Worm (Caenorhabditis elegans): ENCODE measurements around the gene ZK742.7.

DNA sequence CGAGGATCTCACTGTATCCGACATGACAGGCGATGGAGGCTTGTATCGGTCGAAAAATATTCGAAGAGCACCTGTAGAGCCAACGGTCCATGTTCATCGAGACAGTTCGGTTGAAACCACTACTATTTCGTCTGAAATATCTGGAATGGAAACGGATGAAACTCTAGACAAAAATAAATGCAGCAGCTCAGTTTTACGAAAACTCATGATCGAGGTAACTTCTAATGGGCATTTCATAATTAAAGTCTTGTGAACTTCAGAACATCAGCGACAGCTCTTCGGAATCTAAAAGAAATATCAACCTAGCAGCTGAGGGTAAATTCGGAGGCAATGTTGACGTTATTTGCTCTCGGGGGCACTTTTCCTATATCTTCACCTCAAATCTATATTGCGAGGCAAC is 23.0 kb upstream of the ZK742.7 start:
- TF ChIP-seq mab-9 (GFP tag; IDR thresholded peaks at IDR 0.05) (no peak), pax-3 (tag; optimal IDR thresholded peaks at IDR 0.05) (no peak), fkh-10 (GFP tag; optimal IDR thresholded peaks at IDR 0.05) (no peak), sptf-1 (tag; optimal IDR thresholded peaks at IDR 0.05) (no peak), ama-1 (optimal IDR thresholded peaks at IDR 0.05) (no peak), unc-98 (GFP tag; IDR thresholded peaks at IDR 0.05) (no peak), ceh-63 (GFP tag; optimal IDR thresholded peaks at IDR 0.05) (no peak), nhr-84 (tag; optimal IDR thresholded peaks at IDR 0.05) (no peak), pqm-1 (tag; optimal IDR thresholded peaks at IDR 0.05) (no peak), unc-30 (tag; optimal IDR thresholded peaks at IDR 0.05) (no peak)

Data from whole organism, L1 larva.